Fruit fly (Drosophila melanogaster) whole organism, embryonic: ENCODE measurements around the gene CG6961.

Experiments
- CG10366 ChIP-seq: fragments of 200-800 bp; sonication (Bioruptor generic); IDR thresholded peaks from 2 replicates; pipeline ENCODE4 v1.3.6; 2022; ENCODE audit warnings: missing biosample characterization, missing genetic modification characterization
- CG11456 ChIP-seq: fragments of 200-800 bp; sonication (Bioruptor generic); IDR thresholded peaks from 3 replicates; pipeline ENCODE4 v1.3.6; 2022; ENCODE audit warnings: missing biosample characterization, missing genetic modification characterization
- CG13296 ChIP-seq: fragments of 200-800 bp; sonication (Bioruptor generic); optimal IDR thresholded peaks from 3 replicates; lab custom pipeline; 2018; ENCODE audit warnings: missing biosample characterization, mild to moderate bottlenecking, missing genetic modification characterization
- CG14050 ChIP-seq: fragments of 200-800 bp; sonication (Bioruptor generic); IDR thresholded peaks from 3 replicates; pipeline ENCODE4 v1.3.6; 2022; ENCODE audit warnings: missing biosample characterization, missing genetic modification characterization
- CG14441 ChIP-seq: fragments of 200-800 bp; sonication (Bioruptor generic); IDR thresholded peaks from 2 replicates; pipeline ENCODE4 v1.3.6; 2022; ENCODE audit warnings: missing biosample characterization, missing genetic modification characterization
- CG15011 ChIP-seq: fragments of 200-800 bp; sonication (Bioruptor generic); optimal IDR thresholded peaks from 3 replicates; lab custom pipeline; 2018; ENCODE audit warnings: missing biosample characterization, mild to moderate bottlenecking, missing genetic modification characterization
- CG1529 ChIP-seq: fragments of 200-800 bp; sonication (Bioruptor generic); optimal IDR thresholded peaks from 3 replicates; lab custom pipeline; 2018; ENCODE audit warnings: missing biosample characterization, missing genetic modification characterization
- CG15601 ChIP-seq: fragments of 200-800 bp; sonication (Bioruptor generic); optimal IDR thresholded peaks from 3 replicates; lab custom pipeline; 2019; ENCODE audit warnings: missing biosample characterization, mild to moderate bottlenecking, missing genetic modification characterization, moderate library complexity
- CG17612 ChIP-seq: fragments of 200-800 bp; sonication (Bioruptor generic); IDR thresholded peaks from 2 replicates; pipeline ENCODE4 v1.3.6; 2022; ENCODE audit warnings: missing biosample characterization, missing genetic modification characterization
- CG18599 ChIP-seq: fragments of 200-800 bp; sonication (Bioruptor generic); optimal IDR thresholded peaks from 3 replicates; lab custom pipeline; 2017; ENCODE audit warnings: missing biosample characterization, missing genetic modification characterization, mild to moderate bottlenecking, moderate library complexity, missing genetic modification reagents
- CG2116 ChIP-seq: fragments of 200-800 bp; sonication (Bioruptor generic); optimal IDR thresholded peaks from 3 replicates; lab custom pipeline; 2018; ENCODE audit warnings: missing biosample characterization, mild to moderate bottlenecking, missing genetic modification characterization
- CG2199 ChIP-seq: fragments of 200-800 bp; sonication (Bioruptor generic); IDR thresholded peaks from 3 replicates; pipeline ENCODE4 v1.3.6; 2022; ENCODE audit warnings: missing biosample characterization, missing genetic modification characterization
- CG3163 ChIP-seq: fragments of 200-800 bp; sonication (Bioruptor generic); optimal IDR thresholded peaks from 3 replicates; lab custom pipeline; 2016; ENCODE audit warnings: missing biosample characterization, missing genetic modification characterization
- CG32772 ChIP-seq: fragments of 200-800 bp; sonication (Bioruptor generic); IDR thresholded peaks from 2 replicates; pipeline ENCODE4 v1.3.6; 2022; ENCODE audit warnings: missing biosample characterization, missing genetic modification characterization
- CG33213 ChIP-seq: fragments of 200-800 bp; sonication (Bioruptor generic); optimal IDR thresholded peaks from 3 replicates; lab custom pipeline; 2016; ENCODE audit warnings: missing biosample characterization, missing genetic modification characterization
- CG42726 ChIP-seq: fragments of 200-800 bp; sonication (Bioruptor generic); IDR thresholded peaks from 2 replicates; pipeline ENCODE4 v1.3.6; 2022; ENCODE audit warnings: missing biosample characterization, missing genetic modification characterization; ENCODE audit not compliant: partially characterized antibody
- CG4404 ChIP-seq: fragments of 200-800 bp; sonication (Bioruptor generic); IDR thresholded peaks from 2 replicates; pipeline ENCODE4 v1.3.6; 2022; ENCODE audit warnings: missing biosample characterization, missing genetic modification characterization
- CG4854 ChIP-seq: fragments of 200-800 bp; sonication (Bioruptor generic); optimal IDR thresholded peaks from 2 replicates; lab custom pipeline; 2016; ENCODE audit warnings: missing biosample characterization, missing genetic modification characterization, inconsistent platforms
- CG6683 ChIP-seq: fragments of 200-800 bp; sonication (Bioruptor generic); optimal IDR thresholded peaks from 2 replicates; lab custom pipeline; 2017; ENCODE audit warnings: missing biosample characterization, mild to moderate bottlenecking, missing genetic modification characterization, missing genetic modification reagents
- CG7271 ChIP-seq: fragments of 200-800 bp; sonication (Bioruptor generic); optimal IDR thresholded peaks from 2 replicates; lab custom pipeline; 2018; ENCODE audit warnings: missing biosample characterization, mild to moderate bottlenecking, missing genetic modification characterization, moderate library complexity
- CG7963 ChIP-seq: fragments of 200-800 bp; sonication (Bioruptor generic); IDR thresholded peaks from 3 replicates; pipeline ENCODE4 v1.3.6; 2022; ENCODE audit warnings: missing biosample characterization, missing genetic modification characterization; ENCODE audit not compliant: partially characterized antibody
- CG7987 ChIP-seq: fragments of 200-800 bp; sonication (Bioruptor generic); optimal IDR thresholded peaks from 2 replicates; lab custom pipeline; 2018; ENCODE audit warnings: missing biosample characterization, mild to moderate bottlenecking, missing genetic modification characterization, moderate library complexity
- CG8765 ChIP-seq: fragments of 200-800 bp; sonication (Bioruptor generic); IDR thresholded peaks from 2 replicates; pipeline ENCODE4 v1.3.6; 2022; ENCODE audit warnings: missing biosample characterization, missing genetic modification characterization
- CG9437 ChIP-seq: fragments of 200-800 bp; sonication (Bioruptor generic); optimal IDR thresholded peaks from 2 replicates; lab custom pipeline; 2018; ENCODE audit warnings: missing biosample characterization, mild to moderate bottlenecking, missing genetic modification characterization
- CG9932 ChIP-seq: fragments of 200-800 bp; sonication (Bioruptor generic); IDR thresholded peaks from 2 replicates; pipeline ENCODE4 v1.3.6; 2022; ENCODE audit warnings: missing biosample characterization, missing genetic modification characterization
- Chrac-16 ChIP-seq: fragments of 200-800 bp; sonication (Bioruptor generic); optimal IDR thresholded peaks from 3 replicates; lab custom pipeline; 2016; ENCODE audit warnings: missing biosample characterization, missing genetic modification characterization
- CkIIα-i1 ChIP-seq: fragments of 200-800 bp; sonication (Bioruptor generic); IDR thresholded peaks from 2 replicates; pipeline ENCODE4 v1.3.6; 2022; ENCODE audit warnings: missing biosample characterization, missing genetic modification characterization
- CoRest ChIP-seq: fragments of 200-800 bp; sonication (Bioruptor generic); optimal IDR thresholded peaks from 3 replicates; lab custom pipeline; 2018; ENCODE audit warnings: missing biosample characterization, mild to moderate bottlenecking, missing genetic modification characterization, moderate library complexity
- CrebB ChIP-seq: fragments of 200-800 bp; sonication (Bioruptor generic); optimal IDR thresholded peaks from 3 replicates; lab custom pipeline; 2018; ENCODE audit warnings: missing biosample characterization, mild to moderate bottlenecking, missing genetic modification characterization
- D ChIP-seq, 2 experiments: fragments of 200-800 bp in 1 of 2; fragments of >200 bp in 1 of 2; sonication (Bioruptor generic) in 1 of 2; optimal IDR thresholded peaks; 2 replicates in 1 of 2; 3 replicates in 1 of 2; lab custom pipeline; 2017; ENCODE audit warnings: mild to moderate bottlenecking in 1 of 2, missing biosample characterization in 1 of 2, missing genetic modification characterization in 1 of 2, missing genetic modification reagents in 1 of 2
- HmgZ ChIP-seq: fragments of 200-800 bp; sonication (Bioruptor generic); optimal IDR thresholded peaks from 2 replicates; lab custom pipeline; 2018; ENCODE audit warnings: missing biosample characterization, mild to moderate bottlenecking, missing genetic modification characterization
- Hsf ChIP-seq: fragments of 200-800 bp; sonication (Bioruptor generic); optimal IDR thresholded peaks from 3 replicates; lab custom pipeline; 2016; ENCODE audit warnings: missing biosample characterization, missing genetic modification characterization
- Mad ChIP-seq: fragments of 200-800 bp; sonication (Bioruptor generic); optimal IDR thresholded peaks from 2 replicates; lab custom pipeline; 2016; ENCODE audit warnings: missing biosample characterization, missing genetic modification characterization
- Med ChIP-seq: fragments of 200-800 bp; sonication (Bioruptor generic); peaks from one replicate; lab custom pipeline; 2016; ENCODE audit warnings: missing biosample characterization, missing genetic modification characterization, mild to moderate bottlenecking, inconsistent platforms, moderate library complexity
- NC2α ChIP-seq: fragments of 200-800 bp; sonication (Bioruptor generic); optimal IDR thresholded peaks from 2 replicates; lab custom pipeline; 2016; ENCODE audit warnings: missing biosample characterization, missing genetic modification characterization
- NC2β ChIP-seq: fragments of 200-800 bp; sonication (Bioruptor generic); optimal IDR thresholded peaks from 2 replicates; lab custom pipeline; 2016; ENCODE audit warnings: missing biosample characterization, missing genetic modification characterization
- Oli ChIP-seq: fragments of 200-800 bp; sonication (Bioruptor generic); optimal IDR thresholded peaks from 2 replicates; lab custom pipeline; 2018; ENCODE audit warnings: missing biosample characterization, mild to moderate bottlenecking, missing genetic modification characterization, moderate library complexity
- az2 ChIP-seq: fragments of 200-800 bp; sonication (Bioruptor generic); optimal IDR thresholded peaks from 3 replicates; lab custom pipeline; 2016; ENCODE audit warnings: missing biosample characterization, missing genetic modification characterization
- caup ChIP-seq: fragments of 200-800 bp; sonication (Bioruptor generic); optimal IDR thresholded peaks from 3 replicates; lab custom pipeline; 2017; ENCODE audit warnings: missing biosample characterization, mild to moderate bottlenecking, missing genetic modification characterization, moderate library complexity; ENCODE audit not compliant: severe bottlenecking
- ci ChIP-seq: fragments of 200-800 bp; sonication (Bioruptor generic); IDR thresholded peaks from 3 replicates; pipeline ENCODE4 v1.3.6; 2022; ENCODE audit warnings: missing biosample characterization, missing genetic modification characterization
- emc ChIP-seq: fragments of 200-800 bp; sonication (Bioruptor generic); optimal IDR thresholded peaks from 2 replicates; lab custom pipeline; 2016; ENCODE audit warnings: missing biosample characterization, missing genetic modification characterization
- exex ChIP-seq: fragments of 200-800 bp; sonication (Bioruptor generic); optimal IDR thresholded peaks from 4 replicates; lab custom pipeline; 2018; ENCODE audit warnings: missing biosample characterization, mild to moderate bottlenecking, missing genetic modification characterization, moderate library complexity
- eyg ChIP-seq: fragments of 200-800 bp; sonication (Bioruptor generic); optimal IDR thresholded peaks from 3 replicates; lab custom pipeline; 2016; ENCODE audit warnings: missing biosample characterization, missing genetic modification characterization
- fd96Cb ChIP-seq: fragments of 200-800 bp; sonication (Bioruptor generic); optimal IDR thresholded peaks from 2 replicates; lab custom pipeline; 2018; ENCODE audit warnings: missing biosample characterization, mild to moderate bottlenecking, missing genetic modification characterization, moderate library complexity
- gfzf ChIP-seq: fragments of 200-800 bp; sonication (Bioruptor generic); optimal IDR thresholded peaks from 2 replicates; lab custom pipeline; 2016; ENCODE audit warnings: missing biosample characterization, mild to moderate bottlenecking, missing genetic modification characterization, moderate library complexity
- mld ChIP-seq: fragments of 200-800 bp; sonication (Bioruptor generic); IDR thresholded peaks from 3 replicates; pipeline ENCODE4 v1.3.6; 2022; ENCODE audit warnings: missing biosample characterization, missing genetic modification characterization; ENCODE audit not compliant: partially characterized antibody
- otp ChIP-seq: fragments of 200-800 bp; sonication (Bioruptor generic); IDR thresholded peaks from 3 replicates; pipeline ENCODE4, ENCODE4 v1.3.6; 2022; ENCODE audit warnings: missing biosample characterization, missing genetic modification characterization
- schlank ChIP-seq: fragments of 200-800 bp; sonication (Bioruptor generic); optimal IDR thresholded peaks from 2 replicates; lab custom pipeline; 2018; ENCODE audit warnings: missing biosample characterization, mild to moderate bottlenecking, missing genetic modification characterization
- sr ChIP-seq: fragments of 200-800 bp; sonication (Bioruptor generic); IDR thresholded peaks from 3 replicates; pipeline ENCODE4 v1.3.6; 2022; ENCODE audit warnings: missing biosample characterization, missing genetic modification characterization
- vnd ChIP-seq: fragments of 200-800 bp; sonication (Bioruptor generic); IDR thresholded peaks from 3 replicates; pipeline ENCODE4 v1.3.6; 2022; ENCODE audit warnings: missing biosample characterization, missing genetic modification characterization; ENCODE audit not compliant: partially characterized antibody
- zf30C ChIP-seq: fragments of 200-800 bp; sonication (Bioruptor generic); optimal IDR thresholded peaks from 3 replicates; lab custom pipeline; 2018; ENCODE audit warnings: missing biosample characterization, mild to moderate bottlenecking, missing genetic modification characterization

Gene CG6961

DNA sequence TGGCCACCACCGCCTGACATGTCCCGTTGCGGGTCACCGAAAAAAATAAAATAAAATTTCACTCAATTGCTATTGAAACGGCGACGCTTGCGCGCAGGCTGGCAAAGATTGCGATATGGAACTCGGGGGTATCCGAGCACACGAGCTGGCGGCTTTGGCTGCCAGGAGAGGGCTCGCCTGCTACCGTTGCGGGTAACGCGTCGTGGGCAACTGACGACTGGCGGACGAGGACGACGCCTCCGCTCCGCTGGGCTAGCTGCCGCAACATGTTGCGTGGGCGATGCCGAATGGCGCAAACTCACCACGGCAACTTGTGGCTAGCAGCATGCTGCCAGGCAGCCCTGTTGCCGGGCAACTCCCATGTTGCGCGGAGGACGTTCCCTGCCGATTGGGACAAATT lies 14.2 kb downstream of the CG6961 start, which contains the start of gene CCKLR-17D3:
Gene CCKLR-17D3 (minus strand): TSS at position 211 of the 400 bp plus-strand sequence.
- no peak for TF ChIP-seq CG2199 (GFP tag; lab: Robert Waterston, UW)
- no peak for TF ChIP-seq CG1529 (GFP tag; lab: Kevin White, UChicago)
- TF ChIP-seq CG11456 (GFP tag; lab: Robert Waterston, UW), result no peak
- TF ChIP-seq caup, result no peak
- TF ChIP-seq CG13296 (GFP tag; lab: Kevin White, UChicago), result no peak
- no peak for TF ChIP-seq CoRest (tag; lab: Kevin White, UChicago)
- TF ChIP-seq emc (GFP tag; lab: Kevin White, UChicago), result no peak
- no peak for TF ChIP-seq Hsf (GFP tag; lab: Kevin White, UChicago)
- no peak for TF ChIP-seq CG14441 (GFP tag; lab: Robert Waterston, UW)
- no peak for TF ChIP-seq CG10366
- TF ChIP-seq Med, result peak; percentile 87
- TF ChIP-seq CG2116, result no peak
- TF ChIP-seq ci (GFP tag; lab: Robert Waterston, UW), result 0 out of 3 replicates have a peak, but pooled peaks have one; percentile 55
- no peak for TF ChIP-seq az2 (GFP tag; lab: Kevin White, UChicago)
- TF ChIP-seq CG7271, result no peak
- no peak for TF ChIP-seq CG18599
- TF ChIP-seq mld, result no peak
- no peak for TF ChIP-seq CG15601 (tag; lab: Kevin White, UChicago)
- no peak for TF ChIP-seq CkIIα-i1 (GFP tag; lab: Robert Waterston, UW)
- no peak for TF ChIP-seq CG17612 (GFP tag; lab: Robert Waterston, UW)
- TF ChIP-seq otp, result no peak
- TF ChIP-seq CG32772 (GFP tag; lab: Robert Waterston, UW), result no peak
- TF ChIP-seq CG6683 (GFP tag; lab: Kevin White, UChicago), result no peak
- TF ChIP-seq schlank (tag; lab: Kevin White, UChicago), result no peak
- peak; percentile 29; the same call in 1 of the 2 replicates for TF ChIP-seq CG42726 (GFP tag; lab: Robert Waterston, UW)
- no peak for TF ChIP-seq CG9932 (GFP tag; lab: Robert Waterston, UW)
- TF ChIP-seq eyg, result no peak
- TF ChIP-seq Oli (tag; lab: Kevin White, UChicago), result no peak
- TF ChIP-seq CG9437 (GFP tag; lab: Kevin White, UChicago), result no peak
- no peak for TF ChIP-seq CG33213 (GFP tag; lab: Kevin White, UChicago)
- TF ChIP-seq HmgZ (tag; lab: Kevin White, UChicago), result no peak
- peak; percentile 2 for TF ChIP-seq Mad (GFP tag; lab: Kevin White, UChicago)
- no peak for TF ChIP-seq CG8765 (GFP tag; lab: Robert Waterston, UW)
- TF ChIP-seq zf30C (GFP tag; lab: Kevin White, UChicago), result no peak
- TF ChIP-seq CG7987 (GFP tag; lab: Kevin White, UChicago), result no peak
- TF ChIP-seq NC2β (GFP tag; lab: Kevin White, UChicago), result no peak
- no peak for TF ChIP-seq CG7963 (GFP tag; lab: Robert Waterston, UW)
- TF ChIP-seq exex (tag; lab: Kevin White, UChicago), result no peak
- TF ChIP-seq vnd, result no peak
- no peak for TF ChIP-seq CrebB (tag; lab: Kevin White, UChicago)
- no peak for TF ChIP-seq CG4404 (GFP tag; lab: Robert Waterston, UW)
- no peak for TF ChIP-seq gfzf (GFP tag; lab: Kevin White, UChicago)
- TF ChIP-seq CG14050 (GFP tag; lab: Robert Waterston, UW), result no peak
- TF ChIP-seq CG4854 (GFP tag; lab: Kevin White, UChicago), result no peak
- no peak for TF ChIP-seq CG15011 (GFP tag; lab: Kevin White, UChicago)
- no peak for TF ChIP-seq CG3163 (GFP tag; lab: Kevin White, UChicago)
- TF ChIP-seq fd96Cb (tag; lab: Kevin White, UChicago), result no peak
- no peak for TF ChIP-seq NC2α (GFP tag; lab: Kevin White, UChicago)
- TF ChIP-seq Chrac-16 (GFP tag; lab: Kevin White, UChicago), result no peak
- no peak for TF ChIP-seq D (optimal IDR thresholded peaks at IDR 0.05; lab: Kevin White, UChicago)
- TF ChIP-seq D (GFP tag; optimal IDR thresholded peaks at IDR 0.05; lab: Kevin White, UChicago), result no peak
- no peak for TF ChIP-seq sr
